Fruit fly (Drosophila melanogaster) whole organism, embryonic: ENCODE measurements around the gene Ltn1.

Experiments
- CG12942 ChIP-seq: fragments of 200-800 bp; sonication (Bioruptor generic); optimal IDR thresholded peaks from 3 replicates; lab custom pipeline; 2016; ENCODE audit warnings: missing biosample characterization, missing genetic modification characterization
- CG17568 ChIP-seq: fragments of 200-800 bp; sonication (Bioruptor generic); optimal IDR thresholded peaks from 2 replicates; lab custom pipeline; 2018; ENCODE audit warnings: missing biosample characterization, mild to moderate bottlenecking, missing genetic modification characterization, moderate library complexity
- CG4328 ChIP-seq: fragments of 200-800 bp; sonication (Bioruptor generic); optimal IDR thresholded peaks from 3 replicates; lab custom pipeline; 2017; ENCODE audit warnings: missing biosample characterization, missing genetic modification reagents, missing genetic modification characterization
- CG6654 ChIP-seq: fragments of 200-800 bp; sonication (Bioruptor generic); optimal IDR thresholded peaks from 2 replicates; lab custom pipeline; 2017; ENCODE audit warnings: missing biosample characterization, mild to moderate bottlenecking, missing genetic modification characterization
- CG6683 ChIP-seq: fragments of 200-800 bp; sonication (Bioruptor generic); optimal IDR thresholded peaks from 2 replicates; lab custom pipeline; 2017; ENCODE audit warnings: missing biosample characterization, mild to moderate bottlenecking, missing genetic modification characterization, missing genetic modification reagents
- CrebB ChIP-seq: fragments of 200-800 bp; sonication (Bioruptor generic); optimal IDR thresholded peaks from 3 replicates; lab custom pipeline; 2018; ENCODE audit warnings: missing biosample characterization, mild to moderate bottlenecking, missing genetic modification characterization
- Dip2 ChIP-seq: fragments of 200-800 bp; sonication (Bioruptor generic); IDR thresholded peaks from 2 replicates; pipeline ENCODE4 v1.3.6; 2022; ENCODE audit warnings: missing biosample characterization, missing genetic modification characterization
- H2.0 ChIP-seq: fragments of 200-800 bp; sonication (Bioruptor generic); IDR thresholded peaks from 2 replicates; pipeline ENCODE4 v1.3.6; 2022; ENCODE audit warnings: missing biosample characterization, missing genetic modification characterization
- Hr3 ChIP-seq: fragments of 200-800 bp; sonication (Bioruptor generic); optimal IDR thresholded peaks from 3 replicates; lab custom pipeline; 2016; ENCODE audit warnings: missing biosample characterization, missing genetic modification characterization
- br ChIP-seq: fragments of >200 bp; optimal IDR thresholded peaks from 2 replicates; lab custom pipeline; 2017
- h ChIP-seq: fragments of >200 bp; optimal IDR thresholded peaks from 2 replicates; lab custom pipeline; 2017
- sob ChIP-seq: fragments of 200-800 bp; sonication (Bioruptor generic); IDR thresholded peaks from 2 replicates; pipeline ENCODE4 v1.3.6; 2022; ENCODE audit warnings: missing biosample characterization, missing genetic modification characterization

DNA sequence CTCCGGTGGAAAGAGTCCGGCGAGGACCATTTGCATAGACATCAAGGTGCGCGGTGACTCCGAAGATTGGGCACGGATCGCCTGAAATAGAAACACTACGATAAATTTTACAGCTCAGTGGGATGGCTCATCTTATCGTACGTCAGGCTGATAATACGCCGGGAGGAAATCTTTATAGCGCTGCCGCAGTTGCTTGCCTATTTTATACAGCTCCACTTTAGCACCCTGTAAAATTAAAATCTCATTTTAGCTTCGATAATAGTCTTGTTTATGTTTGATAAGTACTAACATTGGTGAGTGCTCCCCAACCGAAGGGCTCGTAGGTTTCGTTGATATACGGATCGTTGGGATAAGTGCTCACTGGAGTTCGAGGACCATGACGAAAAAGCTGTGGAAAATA lies 52.8 kb downstream of the Ltn1 start:
- TF ChIP-seq H2.0 (GFP tag; lab: Robert Waterston, UW) (no peak), sob (GFP tag; lab: Robert Waterston, UW) (no peak), Dip2 (GFP tag; lab: Robert Waterston, UW) (no peak), CrebB (tag; lab: Kevin White, UChicago) (no peak), CG6654 (no peak), CG17568 (GFP tag; lab: Kevin White, UChicago) (no peak), CG12942 (GFP tag; lab: Kevin White, UChicago) (no peak), h (lab: Kevin White, UChicago) (no peak), Hr3 (no peak), CG4328 (GFP tag; lab: Kevin White, UChicago) (no peak), CG6683 (no peak), br (lab: Kevin White, UChicago) (no peak)
